Worm (Caenorhabditis elegans) whole organism, young adult: ENCODE measurements around the gene hrpa-2.

Source experiments
- C06A6.2 ChIP-seq: fragments of 200-800 bp; sonication (Bioruptor generic); conservative IDR thresholded peaks from 2 replicates; pipeline ENCODE4 v1.3.6; 2022; ENCODE audit warnings: missing genetic modification characterization, missing compliant biosample characterization
- F52B5.7 ChIP-seq: sonication (generic microtip); optimal IDR thresholded peaks from 2 replicates; lab custom pipeline; 2016; ENCODE audit warnings: mild to moderate bottlenecking, missing genetic modification characterization, missing compliant biosample characterization
- F57C9.4 ChIP-seq: sonication (generic microtip); optimal IDR thresholded peaks from 2 replicates; lab custom pipeline; 2017; ENCODE audit warnings: mild to moderate bottlenecking, missing genetic modification characterization, missing compliant biosample characterization
- lin-35 ChIP-seq, 3 experiments: fragments of 150-350 bp in 2 of 3; sonication (generic microtip) in 1 of 3; optimal IDR thresholded peaks; 2 replicates each; lab custom pipeline; 2014 to 2018; ENCODE audit warnings: missing biosample characterization in 3 of 3, missing genetic modification characterization in 3 of 3, missing genetic modification reagents in 3 of 3
- nfya-1 ChIP-seq: sonication (generic microtip); optimal IDR thresholded peaks from 2 replicates; lab custom pipeline; 2017; ENCODE audit warnings: antibody characterized with exemption, missing compliant biosample characterization, missing genetic modification characterization, borderline replicate concordance; ENCODE audit not compliant: insufficient read depth
- pha-4 ChIP-seq: fragments of 150-350 bp; sonication (generic microtip); optimal IDR thresholded peaks from 2 replicates; lab custom pipeline; 2014; ENCODE audit warnings: missing biosample characterization, missing genetic modification reagents, missing genetic modification characterization
- snpc-4 ChIP-seq, 5 experiments: fragments of 150-350 bp in 1 of 5; sonication (generic microtip) in 4 of 5; optimal IDR thresholded peaks; 2 replicates each; lab custom pipeline; 2014 to 2018; ENCODE audit warnings: missing genetic modification characterization in 5 of 5, missing biosample characterization in 3 of 5, antibody characterized with exemption in 2 of 5, mild to moderate bottlenecking in 2 of 5, missing compliant biosample characterization in 2 of 5, missing genotype in 2 of 5, moderate library complexity in 2 of 5, missing genetic modification reagents in 1 of 5
- tbp1 ChIP-seq: fragments of 200-800 bp; sonication (Bioruptor generic); optimal IDR thresholded peaks from 2 replicates; lab custom pipeline; 2018; ENCODE audit warnings: mild to moderate bottlenecking, missing genetic modification characterization, missing compliant biosample characterization
- tbx-9 ChIP-seq: sonication (generic microtip); optimal IDR thresholded peaks from 2 replicates; lab custom pipeline; 2016; ENCODE audit warnings: borderline replicate concordance, missing genetic modification characterization, inconsistent platforms, missing compliant biosample characterization
- unc-62 ChIP-seq: fragments of 150-350 bp; optimal IDR thresholded peaks from 2 replicates; lab custom pipeline; 2014; ENCODE audit warnings: missing biosample characterization, missing genetic modification reagents, missing genetic modification characterization

DNA sequence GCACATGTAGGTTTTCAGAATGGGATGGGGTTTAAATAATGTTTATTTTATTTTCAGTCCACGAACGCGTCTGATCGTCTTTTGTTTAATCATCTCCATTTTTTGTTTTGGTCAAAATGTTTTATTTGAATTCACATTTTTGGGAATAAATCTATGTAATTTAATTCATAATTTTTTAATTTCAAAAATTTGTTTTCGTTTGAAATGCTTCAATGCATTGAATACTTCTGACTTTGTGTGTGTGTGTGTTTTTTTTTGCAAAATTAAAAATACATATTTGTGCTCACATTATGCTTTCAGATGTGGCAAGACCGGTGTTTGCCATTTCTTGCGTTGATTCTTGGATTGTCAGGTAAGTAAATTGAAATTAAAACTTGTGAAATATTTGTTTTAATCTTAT lies 38.7 kb downstream of the hrpa-2 start, which contains the start of gene nspg-13:
- no peak for TF ChIP-seq pha-4
- TF ChIP-seq F52B5.7 (tag; lab: Kevin White, UChicago) = no peak
- TF ChIP-seq nfya-1 (tag; lab: Kevin White, UChicago) = no peak
- no peak for TF ChIP-seq unc-62
- no peak for TF ChIP-seq tbp1 (GFP tag; lab: Kevin White, UChicago)
- no peak for TF ChIP-seq snpc-4 (GFP tag; optimal IDR thresholded peaks at IDR 0.05; lab: Kevin White, UChicago)
- TF ChIP-seq snpc-4 (tag; optimal IDR thresholded peaks at IDR 0.05; lab: Kevin White, UChicago) = no peak
- TF ChIP-seq lin-35 (GFP tag; optimal IDR thresholded peaks at IDR 0.05; lab: Kevin White, UChicago) = no peak
- TF ChIP-seq C06A6.2 (GFP tag; lab: Robert Waterston, UW) = no peak
- TF ChIP-seq tbx-9 (tag; lab: Kevin White, UChicago) = no peak
- no peak for TF ChIP-seq F57C9.4 (tag; lab: Kevin White, UChicago)
